Worm (Caenorhabditis elegans) whole organism, L3 larva: Measurements from ENCODE around the gene ztf-18.
A peak's percentile ranks its signal among the peaks of the same experiment; 100 is the strongest.

ENCODE experiments used
- R02D3.7 ChIP-seq: fragments of 150-350 bp; optimal IDR thresholded peaks from 2 replicates; lab custom pipeline; 2014; ENCODE audit warnings: missing biosample characterization, missing genetic modification characterization
- ZK546.5 ChIP-seq: sonication (generic microtip); optimal IDR thresholded peaks from 2 replicates; lab custom pipeline; 2017; ENCODE audit warnings: missing biosample characterization, missing genetic modification characterization
- aly-2 ChIP-seq: fragments of 150-350 bp; optimal IDR thresholded peaks from 2 replicates; lab custom pipeline; 2014; ENCODE audit warnings: missing biosample characterization, missing genetic modification characterization
- ama-1 ChIP-seq: fragments of 150-350 bp; optimal IDR thresholded peaks from 2 replicates; lab custom pipeline; 2018
- ceh-16 ChIP-seq: sonication (generic microtip); optimal IDR thresholded peaks from 2 replicates; lab custom pipeline; 2017; ENCODE audit warnings: missing biosample characterization, missing genetic modification characterization
- ceh-28 ChIP-seq: fragments of 150-350 bp; optimal IDR thresholded peaks from 2 replicates; lab custom pipeline; 2014; ENCODE audit warnings: missing biosample characterization, missing genetic modification reagents, missing genetic modification characterization
- ceh-82 ChIP-seq: fragments of 150-350 bp; optimal IDR thresholded peaks from 2 replicates; lab custom pipeline; 2014; ENCODE audit warnings: missing biosample characterization, missing genetic modification characterization
- ceh-9 ChIP-seq: sonication (generic microtip); optimal IDR thresholded peaks from 2 replicates; lab custom pipeline; 2018; ENCODE audit warnings: missing biosample characterization, missing genetic modification characterization
- egl-27 ChIP-seq: sonication (generic microtip); optimal IDR thresholded peaks from 4 replicates; lab custom pipeline; 2017; ENCODE audit warnings: missing biosample characterization, missing genetic modification reagents, missing genetic modification characterization
- elt-1 ChIP-seq: fragments of 150-350 bp; optimal IDR thresholded peaks from 2 replicates; lab custom pipeline; 2014; ENCODE audit warnings: missing biosample characterization, missing genetic modification characterization
- elt-2 ChIP-seq: sonication (generic microtip); optimal IDR thresholded peaks from 2 replicates; lab custom pipeline; 2016; ENCODE audit warnings: missing genetic modification reagents, mild to moderate bottlenecking, missing genetic modification characterization, missing compliant biosample characterization
- elt-3 ChIP-seq, 3 experiments: fragments of 150-350 bp in 1 of 3; sonication (generic microtip) in 2 of 3; optimal IDR thresholded peaks; 2 replicates in 2 of 3; 4 replicates in 1 of 3; lab custom pipeline; 2014 to 2017; ENCODE audit warnings: missing biosample characterization in 3 of 3, missing genetic modification characterization in 3 of 3
- eor-1 ChIP-seq, 2 experiments: fragments of 150-350 bp; optimal IDR thresholded peaks; 2 replicates each; lab custom pipeline; 2014 to 2018; ENCODE audit warnings: missing biosample characterization in 2 of 2, missing genetic modification characterization in 2 of 2
- fkh-10 ChIP-seq: sonication (generic microtip); optimal IDR thresholded peaks from 2 replicates; lab custom pipeline; 2017; ENCODE audit warnings: missing biosample characterization, missing genetic modification reagents, missing genetic modification characterization
- fkh-2 ChIP-seq: fragments of 150-350 bp; optimal IDR thresholded peaks from 2 replicates; lab custom pipeline; 2014; ENCODE audit warnings: missing biosample characterization, missing genetic modification reagents, missing genetic modification characterization
- fos-1 ChIP-seq: fragments of 150-350 bp; optimal IDR thresholded peaks from 2 replicates; lab custom pipeline; 2014; ENCODE audit warnings: missing biosample characterization, missing genetic modification characterization
- hmg-11 ChIP-seq: sonication (generic microtip); optimal IDR thresholded peaks from 2 replicates; lab custom pipeline; 2016; ENCODE audit warnings: missing genetic modification characterization, missing compliant biosample characterization
- jun-1 ChIP-seq: fragments of 150-350 bp; optimal IDR thresholded peaks from 2 replicates; lab custom pipeline; 2014; ENCODE audit warnings: missing biosample characterization, missing genetic modification reagents, missing genetic modification characterization
- lin-15B ChIP-seq: fragments of 150-350 bp; optimal IDR thresholded peaks from 2 replicates; lab custom pipeline; 2014; ENCODE audit warnings: missing biosample characterization, missing genetic modification characterization
- lin-39 ChIP-seq: fragments of 150-350 bp; optimal IDR thresholded peaks from 2 replicates; lab custom pipeline; 2018; ENCODE audit warnings: missing biosample characterization, missing genetic modification reagents, missing genetic modification characterization
- lsy-12 ChIP-seq: sonication (generic microtip); optimal IDR thresholded peaks from 2 replicates; lab custom pipeline; 2016; ENCODE audit warnings: mild to moderate bottlenecking, missing genetic modification characterization, missing compliant biosample characterization
- mdl-1 ChIP-seq: fragments of 150-350 bp; optimal IDR thresholded peaks from 2 replicates; lab custom pipeline; 2014; ENCODE audit warnings: missing biosample characterization, missing genetic modification characterization
- mml-1 ChIP-seq: fragments of 150-350 bp; sonication (generic microtip); optimal IDR thresholded peaks from 3 replicates; lab custom pipeline; 2014; ENCODE audit warnings: missing biosample characterization, missing genetic modification characterization
- nfya-1 ChIP-seq: sonication (generic microtip); optimal IDR thresholded peaks from 2 replicates; lab custom pipeline; 2017; ENCODE audit warnings: missing genetic modification characterization, mild to moderate bottlenecking, missing compliant biosample characterization, antibody characterized with exemption, moderate library complexity; ENCODE audit not compliant: insufficient read depth
- nhr-11 ChIP-seq: fragments of 150-350 bp; optimal IDR thresholded peaks from 2 replicates; lab custom pipeline; 2014; ENCODE audit warnings: missing biosample characterization, missing genetic modification characterization
- nhr-12 ChIP-seq: fragments of 150-350 bp; optimal IDR thresholded peaks from 2 replicates; lab custom pipeline; 2014; ENCODE audit warnings: missing biosample characterization, missing genetic modification characterization
- nhr-23 ChIP-seq: fragments of 150-350 bp; optimal IDR thresholded peaks from 2 replicates; lab custom pipeline; 2014; ENCODE audit warnings: missing biosample characterization, missing genetic modification reagents, missing genetic modification characterization
- nhr-237 ChIP-seq: fragments of 150-350 bp; optimal IDR thresholded peaks from 2 replicates; lab custom pipeline; 2014; ENCODE audit warnings: missing biosample characterization, missing genetic modification characterization
- nhr-25 ChIP-seq: sonication (generic microtip); optimal IDR thresholded peaks from 2 replicates; lab custom pipeline; 2017; ENCODE audit warnings: missing biosample characterization, missing genetic modification characterization
- nhr-28 ChIP-seq: fragments of 150-350 bp; optimal IDR thresholded peaks from 2 replicates; lab custom pipeline; 2014; ENCODE audit warnings: missing biosample characterization, missing genetic modification characterization
- nhr-43 ChIP-seq: sonication (generic microtip); optimal IDR thresholded peaks from 2 replicates; lab custom pipeline; 2016; ENCODE audit warnings: mild to moderate bottlenecking, missing genetic modification characterization, missing compliant biosample characterization; ENCODE audit not compliant: poor library complexity, severe bottlenecking
- nhr-67 ChIP-seq: fragments of 150-350 bp; optimal IDR thresholded peaks from 2 replicates; lab custom pipeline; 2014; ENCODE audit warnings: missing biosample characterization, missing genetic modification characterization
- nhr-76 ChIP-seq: fragments of 150-350 bp; sonication (generic microtip); optimal IDR thresholded peaks from 5 replicates; lab custom pipeline; 2014; ENCODE audit warnings: missing biosample characterization, missing genetic modification characterization
- nhr-77 ChIP-seq: fragments of 150-350 bp; optimal IDR thresholded peaks from 2 replicates; lab custom pipeline; 2014; ENCODE audit warnings: missing biosample characterization, missing genetic modification characterization
- pha-4 ChIP-seq: fragments of 150-350 bp; optimal IDR thresholded peaks from 2 replicates; lab custom pipeline; 2014; ENCODE audit warnings: missing biosample characterization, missing genetic modification reagents, missing genetic modification characterization
- pqm-1 ChIP-seq: fragments of 150-350 bp; optimal IDR thresholded peaks from 2 replicates; lab custom pipeline; 2017; ENCODE audit warnings: missing biosample characterization, missing genetic modification characterization, inconsistent platforms
- sea-2 ChIP-seq: fragments of 150-350 bp; sonication (generic microtip); optimal IDR thresholded peaks from 4 replicates; lab custom pipeline; 2014; ENCODE audit warnings: missing biosample characterization, missing genetic modification reagents, missing genetic modification characterization
- skn-1 ChIP-seq: fragments of 150-350 bp; optimal IDR thresholded peaks from 2 replicates; lab custom pipeline; 2014; ENCODE audit warnings: missing biosample characterization, missing genetic modification characterization
- snpc-4 ChIP-seq: fragments of 150-350 bp; optimal IDR thresholded peaks from 2 replicates; lab custom pipeline; 2014; ENCODE audit warnings: missing biosample characterization, missing genetic modification characterization
- tbx-2 ChIP-seq: sonication (generic microtip); optimal IDR thresholded peaks from 2 replicates; lab custom pipeline; 2016; ENCODE audit warnings: mild to moderate bottlenecking, missing genetic modification characterization, missing compliant biosample characterization
- unc-39 ChIP-seq: sonication (generic microtip); optimal IDR thresholded peaks from 4 replicates; lab custom pipeline; 2017; ENCODE audit warnings: missing biosample characterization, missing genetic modification characterization
- unc-62 ChIP-seq: fragments of 150-350 bp; sonication (generic microtip); optimal IDR thresholded peaks from 4 replicates; lab custom pipeline; 2014; ENCODE audit warnings: missing biosample characterization, missing genetic modification reagents, missing genetic modification characterization
- zag-1 ChIP-seq: fragments of 150-350 bp; optimal IDR thresholded peaks from 2 replicates; lab custom pipeline; 2014; ENCODE audit warnings: missing biosample characterization, missing genetic modification characterization
- ztf-11 ChIP-seq: fragments of 150-350 bp; optimal IDR thresholded peaks from 2 replicates; lab custom pipeline; 2014; ENCODE audit warnings: missing biosample characterization, missing genetic modification characterization
- ztf-4 ChIP-seq: fragments of 150-350 bp; optimal IDR thresholded peaks from 2 replicates; lab custom pipeline; 2014; ENCODE audit warnings: missing biosample characterization, missing genetic modification characterization

ztf-18 gene

ce11 chrIII:910540-911311 is 15.2 kb upstream of the ztf-18 start, which contains the start of the genes F23H11.5 and bra-2:
F23H11.5 (minus strand) TSS chrIII:910590.
bra-2 (plus strand) TSS chrIII:911261.
- TF ChIP-seq ztf-4 (tag; lab: Kevin White, UChicago) (no peak), unc-62 (GFP tag; lab: Kevin White, UChicago) (no peak), sea-2 (no peak), snpc-4 (tag; lab: Kevin White, UChicago) (peak; percentile 54), lsy-12 (no peak), egl-27 (tag; lab: Kevin White, UChicago) (no peak), elt-3 (tag; optimal IDR thresholded peaks at IDR 0.05; lab: Kevin White, UChicago) (no peak), elt-2 (tag; lab: Kevin White, UChicago) (peak; percentile 19), ZK546.5 (tag; lab: Kevin White, UChicago) (no peak), unc-39 (no peak), ceh-9 (no peak), pqm-1 (no peak), R02D3.7 (no peak), lin-15B (tag; lab: Kevin White, UChicago) (peak; percentile 39), nhr-23 (tag; lab: Kevin White, UChicago) (peak; percentile 13), nhr-77 (tag; lab: Kevin White, UChicago) (no peak), nhr-43 (no peak), fkh-2 (no peak), nfya-1 (tag; lab: Kevin White, UChicago) (peak; percentile 50), nhr-25 (tag; lab: Kevin White, UChicago) (peak; percentile 64), mml-1 (no peak), nhr-12 (tag; lab: Kevin White, UChicago) (no peak), nhr-76 (tag; lab: Kevin White, UChicago) (no peak), jun-1 (no peak), tbx-2 (tag; lab: Kevin White, UChicago) (no peak), hmg-11 (tag; lab: Kevin White, UChicago) (no peak), nhr-28 (no peak), elt-1 (no peak), mdl-1 (tag; lab: Kevin White, UChicago) (no peak), skn-1 (tag; lab: Kevin White, UChicago) (no peak), fkh-10 (no peak), pha-4 (tag; lab: Kevin White, UChicago) (peak; percentile 62), fos-1 (tag; lab: Kevin White, UChicago) (no peak), nhr-67 (tag; lab: Kevin White, UChicago) (no peak), ceh-16 (tag; lab: Kevin White, UChicago) (no peak), ceh-28 (peak; percentile 66), ztf-11 (tag; lab: Kevin White, UChicago) (no peak), nhr-11 (tag; lab: Kevin White, UChicago) (no peak), ama-1 (lab: Kevin White, UChicago) (no peak), lin-39 (tag; lab: Kevin White, UChicago) (no peak)

- peak; percentile 51 for TF ChIP-seq ama-1 (lab: Kevin White, UChicago)
- TF ChIP-seq nhr-11 (tag; lab: Kevin White, UChicago): no peak
Measured at ce11 chrIII:909540-909939, 14.0 kb upstream of the ztf-18 start, which contains the start of gene crls-1. crls-1 (minus strand) TSS chrIII:909902.

ce11 chrIII:907990-908389 is 12.5 kb upstream of the ztf-18 start:
- TF ChIP-seq nhr-77 (tag; lab: Kevin White, UChicago) (no peak), aly-2 (tag; lab: Kevin White, UChicago) (no peak), lin-15B (tag; lab: Kevin White, UChicago) (no peak), pqm-1 (no peak), ceh-28 (no peak), ceh-9 (no peak), nfya-1 (tag; lab: Kevin White, UChicago) (no peak), ZK546.5 (tag; lab: Kevin White, UChicago) (no peak), sea-2 (no peak), nhr-11 (tag; lab: Kevin White, UChicago) (no peak), fkh-10 (no peak), fos-1 (tag; lab: Kevin White, UChicago) (no peak), lin-39 (tag; lab: Kevin White, UChicago) (no peak), unc-62 (GFP tag; lab: Kevin White, UChicago) (no peak), nhr-23 (tag; lab: Kevin White, UChicago) (peak; percentile 21), pha-4 (tag; lab: Kevin White, UChicago) (peak; percentile 79), ztf-11 (tag; lab: Kevin White, UChicago) (no peak), egl-27 (tag; lab: Kevin White, UChicago) (no peak), jun-1 (peak; percentile 56), ztf-4 (tag; lab: Kevin White, UChicago) (no peak), nhr-237 (tag; lab: Kevin White, UChicago) (no peak), tbx-2 (tag; lab: Kevin White, UChicago) (no peak), nhr-12 (tag; lab: Kevin White, UChicago) (no peak), snpc-4 (tag; lab: Kevin White, UChicago) (no peak), elt-2 (tag; lab: Kevin White, UChicago) (no peak), hmg-11 (tag; lab: Kevin White, UChicago) (peak; percentile 38), nhr-25 (tag; lab: Kevin White, UChicago) (peak; percentile 31), eor-1 (tag; optimal IDR thresholded peaks at IDR 0.05; lab: Kevin White, UChicago) (no peak), ceh-82 (no peak), skn-1 (tag; lab: Kevin White, UChicago) (no peak), zag-1 (tag; lab: Kevin White, UChicago) (no peak), ceh-16 (tag; lab: Kevin White, UChicago) (no peak)
